Worm (Caenorhabditis elegans) whole organism, young adult: ENCODE results near the gene pqn-83.

Experiments used
- C06A6.2 ChIP-seq: fragments of 200-800 bp; sonication (Bioruptor generic); conservative IDR thresholded peaks from 2 replicates; pipeline ENCODE4 v1.3.6; 2022; ENCODE audit warnings: missing genetic modification characterization, missing compliant biosample characterization
- cebp-2 ChIP-seq: fragments of 200-800 bp; sonication (Bioruptor generic); IDR thresholded peaks from 2 replicates; pipeline ENCODE4 v1.3.6; 2022; ENCODE audit warnings: missing genetic modification characterization, missing compliant biosample characterization
- ceh-100 ChIP-seq: fragments of 200-800 bp; sonication (Bioruptor generic); IDR thresholded peaks from 2 replicates; pipeline ENCODE4 v1.3.6; 2022; ENCODE audit warnings: missing genetic modification reagents, missing genetic modification characterization, missing compliant biosample characterization
- egrh-3 ChIP-seq: fragments of 200-800 bp; sonication (Bioruptor generic); IDR thresholded peaks from 2 replicates; pipeline ENCODE4 v1.3.6; 2022; ENCODE audit warnings: missing genetic modification reagents, missing genetic modification characterization, missing compliant biosample characterization
- mes-4 ChIP-seq: sonication (generic microtip); optimal IDR thresholded peaks from 2 replicates; lab custom pipeline; 2016; ENCODE audit warnings: missing genotype, missing genetic modification characterization, missing compliant biosample characterization
- nhr-120 ChIP-seq: fragments of 200-800 bp; sonication (Bioruptor generic); IDR thresholded peaks from 2 replicates; pipeline ENCODE4 v1.3.6; 2022; ENCODE audit warnings: missing genetic modification characterization, missing compliant biosample characterization
- nhr-80 ChIP-seq: sonication (generic microtip); optimal IDR thresholded peaks from 2 replicates; lab custom pipeline; 2016; ENCODE audit warnings: missing genetic modification characterization, missing compliant biosample characterization
- nhr-90 ChIP-seq: sonication (generic microtip); optimal IDR thresholded peaks from 2 replicates; lab custom pipeline; 2016; ENCODE audit warnings: missing genotype, mild to moderate bottlenecking, missing genetic modification characterization, missing compliant biosample characterization
- unc-62 ChIP-seq: fragments of 150-350 bp; optimal IDR thresholded peaks from 2 replicates; lab custom pipeline; 2014; ENCODE audit warnings: missing biosample characterization, missing genetic modification reagents, missing genetic modification characterization

ce11 chrIII:13105497-13105896, 6.2 kb upstream of the pqn-83 start:
- TF ChIP-seq nhr-80: no peak
- no peak for TF ChIP-seq ceh-100 (GFP tag; lab: Robert Waterston, UW)
- TF ChIP-seq cebp-2: no peak
- TF ChIP-seq unc-62 (GFP tag; lab: Kevin White, UChicago): no peak
- TF ChIP-seq mes-4: no peak
- TF ChIP-seq egrh-3 (GFP tag; lab: Robert Waterston, UW): no peak
- no peak for TF ChIP-seq nhr-90 (tag; lab: Kevin White, UChicago)
- no peak for TF ChIP-seq nhr-120 (GFP tag; lab: Robert Waterston, UW)
- TF ChIP-seq C06A6.2 (GFP tag; lab: Robert Waterston, UW): no peak
